Worm (Caenorhabditis elegans) whole organism, young adult: ENCODE results near the gene K02E2.6.
"Not testable (repeated sequence)": the region's sequence is repeated elsewhere in the genome, so short reads cannot be mapped to it uniquely, and the experiment has no call there.

ENCODE experiments used
- B0336.3 ChIP-seq: fragments of 200-800 bp; sonication (Bioruptor generic); IDR thresholded peaks from 2 replicates; pipeline ENCODE4 v1.3.6; 2022; ENCODE audit warnings: missing genetic modification characterization, missing compliant biosample characterization
- F39B2.1 ChIP-seq: fragments of 200-800 bp; sonication (Bioruptor generic); IDR thresholded peaks from 2 replicates; pipeline ENCODE4 v1.3.6; 2022; ENCODE audit warnings: missing genetic modification reagents, missing genetic modification characterization, missing compliant biosample characterization
- F57C9.4 ChIP-seq: sonication (generic microtip); optimal IDR thresholded peaks from 2 replicates; lab custom pipeline; 2017; ENCODE audit warnings: mild to moderate bottlenecking, missing genetic modification characterization, missing compliant biosample characterization
- efl-1 ChIP-seq: fragments of 150-350 bp; optimal IDR thresholded peaks from 2 replicates; lab custom pipeline; 2014; ENCODE audit warnings: missing biosample characterization, missing genetic modification reagents, missing genetic modification characterization
- hlh-12 ChIP-seq: sonication (generic microtip); optimal IDR thresholded peaks from 2 replicates; lab custom pipeline; 2016; ENCODE audit warnings: missing genetic modification characterization, missing compliant biosample characterization
- hmg-20 ChIP-seq: fragments of 200-800 bp; sonication (Bioruptor generic); IDR thresholded peaks from 2 replicates; pipeline ENCODE4 v1.3.6; 2022; ENCODE audit warnings: missing genetic modification reagents, missing genetic modification characterization, missing compliant biosample characterization
- let-526 ChIP-seq: fragments of 200-800 bp; sonication (Bioruptor generic); IDR thresholded peaks from 2 replicates; pipeline ENCODE4 v1.3.6; 2022; ENCODE audit warnings: missing genetic modification reagents, missing genetic modification characterization, missing compliant biosample characterization
- lsl-1 ChIP-seq: fragments of 200-800 bp; sonication (Bioruptor generic); optimal IDR thresholded peaks from 2 replicates; lab custom pipeline; 2018; ENCODE audit warnings: mild to moderate bottlenecking, missing genetic modification characterization, moderate library complexity, missing compliant biosample characterization
- rcor-1 ChIP-seq: fragments of 200-800 bp; sonication (Bioruptor generic); IDR thresholded peaks from 2 replicates; pipeline ENCODE4 v1.3.6; 2022; ENCODE audit warnings: missing genetic modification reagents, missing genetic modification characterization, missing compliant biosample characterization
- rpc-1 ChIP-seq, 2 experiments: fragments of 150-350 bp in 1 of 2; sonication (generic microtip) in 1 of 2; optimal IDR thresholded peaks; 2 replicates each; lab custom pipeline; 2014 to 2018; ENCODE audit warnings: missing biosample characterization in 1 of 2, missing genetic modification characterization in 1 of 2, missing genetic modification reagents in 1 of 2, missing genotype in 1 of 2
- unc-62 ChIP-seq: fragments of 150-350 bp; optimal IDR thresholded peaks from 2 replicates; lab custom pipeline; 2014; ENCODE audit warnings: missing biosample characterization, missing genetic modification reagents, missing genetic modification characterization

DNA sequence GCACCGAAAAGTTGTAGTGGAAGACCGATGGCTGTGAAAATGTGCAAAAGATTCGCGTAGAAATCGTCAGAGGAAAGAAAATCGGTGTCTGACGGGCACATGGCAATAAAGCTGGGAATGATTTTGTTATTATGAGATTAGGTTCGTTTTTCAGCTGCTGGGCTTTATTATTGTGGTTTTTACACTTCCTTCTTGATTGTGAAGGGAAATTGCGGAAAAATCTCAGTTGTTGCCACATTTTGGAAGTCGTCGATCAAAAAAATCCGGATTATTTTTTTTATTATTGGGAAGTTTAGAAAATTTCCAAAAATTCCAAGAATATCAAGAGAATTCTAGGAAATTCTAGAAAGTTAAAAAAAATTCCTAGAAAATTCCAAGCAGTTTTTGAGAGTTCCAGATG lies 11.2 kb upstream of the K02E2.6 start, which contains the start of gene srh-177:
- TF ChIP-seq let-526 (GFP tag; lab: Robert Waterston, UW); hmg-20 (GFP tag; lab: Robert Waterston, UW); B0336.3 (GFP tag; lab: Robert Waterston, UW); efl-1 (GFP tag; lab: Kevin White, UChicago); lsl-1 (GFP tag; lab: Kevin White, UChicago); rcor-1; hlh-12 (tag; lab: Kevin White, UChicago); unc-62 (GFP tag; lab: Kevin White, UChicago); F57C9.4; F39B2.1 (GFP tag; lab: Robert Waterston, UW); rpc-1 (optimal IDR thresholded peaks at IDR 0.05; lab: Kevin White, UChicago); rpc-1 (tag; optimal IDR thresholded peaks at IDR 0.05; lab: Kevin White, UChicago): not testable (repeated sequence)
